Worm (Caenorhabditis elegans) whole organism, L3 larva: ENCODE measurements around the gene C06G4.6.

Source experiments
- lin-39 ChIP-seq: fragments of 150-350 bp; optimal IDR thresholded peaks from 2 replicates; lab custom pipeline; 2018; ENCODE audit warnings: missing biosample characterization, missing genetic modification reagents, missing genetic modification characterization
- nhr-12 ChIP-seq: fragments of 150-350 bp; optimal IDR thresholded peaks from 2 replicates; lab custom pipeline; 2014; ENCODE audit warnings: missing biosample characterization, missing genetic modification characterization

DNA sequence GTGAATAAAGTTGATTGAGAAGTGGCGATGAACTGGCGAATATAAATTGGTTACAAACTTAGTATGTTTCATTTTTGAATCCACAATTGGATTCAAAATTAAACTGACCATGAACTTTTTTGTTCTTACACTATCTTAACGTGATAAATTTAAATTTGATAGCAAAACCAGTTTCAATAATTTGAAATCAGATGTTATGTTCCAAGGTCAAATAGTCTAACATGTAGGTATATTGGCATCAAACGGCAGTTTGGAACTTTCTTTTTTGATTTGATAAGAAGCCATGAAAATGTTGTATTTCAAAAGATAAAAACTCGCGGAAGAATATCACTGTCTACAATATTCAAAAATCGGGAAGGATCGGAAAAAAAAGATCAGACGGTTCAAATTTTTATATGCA lies 31.9 kb downstream of the C06G4.6 start:
- no peak for TF ChIP-seq nhr-12 (tag; lab: Kevin White, UChicago)
- TF ChIP-seq lin-39 (tag; lab: Kevin White, UChicago) = no peak
